Fruit fly (Drosophila melanogaster) whole organism, adult: ENCODE measurements around the gene Cox17.

Experiments used
- cic ChIP-seq: fragments of 200-800 bp; sonication (Bioruptor generic); optimal IDR thresholded peaks from 2 replicates; lab custom pipeline; 2017; ENCODE audit warnings: missing biosample characterization, mild to moderate bottlenecking, missing genetic modification characterization, moderate library complexity
- kay ChIP-seq: fragments of 200-800 bp; sonication (Bioruptor generic); peaks from one replicate; lab custom pipeline; 2016; ENCODE audit warnings: missing biosample characterization, missing genetic modification characterization, borderline replicate concordance

DNA sequence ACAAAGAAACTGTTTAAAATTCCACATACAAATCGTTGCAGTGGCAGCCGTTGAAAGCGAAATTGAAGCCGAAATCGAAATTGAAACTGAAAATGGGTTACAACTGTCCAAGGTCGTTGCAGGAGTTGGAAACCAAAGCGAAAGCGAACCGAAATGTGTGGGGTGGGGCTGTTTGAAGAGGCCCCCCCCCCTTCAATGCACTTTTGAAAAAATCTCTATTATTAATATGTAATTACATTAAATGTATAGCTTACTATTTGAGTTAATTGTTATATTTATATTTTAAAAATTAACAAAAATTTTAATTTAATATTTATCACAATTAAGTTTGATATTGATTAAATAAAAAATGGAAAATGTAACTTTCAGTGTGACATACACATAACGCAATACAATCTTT lies 37.2 kb upstream of the Cox17 start:
- no peak for TF ChIP-seq kay (GFP tag; lab: Kevin White, UChicago)
- no peak for TF ChIP-seq cic (GFP tag; lab: Kevin White, UChicago)
